Worm (Caenorhabditis elegans): Measurements from ENCODE around the gene R11D1.10.

The R11D1.10 gene

ce11 chrV:12728062-12728665 lies 1.2 kb upstream of the R11D1.10 start, which contains the start of the genes rpl-28 and mrpl-49 (continued):
- TF ChIP-seq sox-4 (tag; optimal IDR thresholded peaks at IDR 0.05) (no peak), fkh-10 (GFP tag; optimal IDR thresholded peaks at IDR 0.05) (no peak), C08G9.2 (tag; optimal IDR thresholded peaks at IDR 0.05) (no peak), nhr-11 (tag; optimal IDR thresholded peaks at IDR 0.05) (no peak), elt-4 (tag; optimal IDR thresholded peaks at IDR 0.05) (no peak), K09A11.1 (tag; optimal IDR thresholded peaks at IDR 0.05; ENCODE audit: insufficient read depth) (no peak), madf-2 (tag; optimal IDR thresholded peaks at IDR 0.05) (no peak), ceh-6 (GFP tag; optimal IDR thresholded peaks at IDR 0.05) (no peak), ama-1 (optimal IDR thresholded peaks at IDR 0.05) (no peak), gmeb-2 (tag; optimal IDR thresholded peaks at IDR 0.05) (no peak), ceh-24 (tag; optimal IDR thresholded peaks at IDR 0.05) (no peak), ceh-48 (tag; optimal IDR thresholded peaks at IDR 0.05) (no peak), ceh-9 (tag; optimal IDR thresholded peaks at IDR 0.05) (no peak), rnt-1 (tag; optimal IDR thresholded peaks at IDR 0.05) (no peak), ceh-30 (tag; optimal IDR thresholded peaks at IDR 0.05) (no peak), ceh-22 (tag; optimal IDR thresholded peaks at IDR 0.05) (no peak), nfya-1 (tag; optimal IDR thresholded peaks at IDR 0.05) (peak; percentile 76), sdc-2 (tag; optimal IDR thresholded peaks at IDR 0.05) (no peak), che-1 (tag; optimal IDR thresholded peaks at IDR 0.05) (no peak), unc-42 (tag; optimal IDR thresholded peaks at IDR 0.05) (peak; percentile 84), ceh-34 (tag; optimal IDR thresholded peaks at IDR 0.05) (peak; percentile 16), pha-2 (tag; optimal IDR thresholded peaks at IDR 0.05) (no peak), ztf-16 (tag; optimal IDR thresholded peaks at IDR 0.05) (no peak)

DNA sequence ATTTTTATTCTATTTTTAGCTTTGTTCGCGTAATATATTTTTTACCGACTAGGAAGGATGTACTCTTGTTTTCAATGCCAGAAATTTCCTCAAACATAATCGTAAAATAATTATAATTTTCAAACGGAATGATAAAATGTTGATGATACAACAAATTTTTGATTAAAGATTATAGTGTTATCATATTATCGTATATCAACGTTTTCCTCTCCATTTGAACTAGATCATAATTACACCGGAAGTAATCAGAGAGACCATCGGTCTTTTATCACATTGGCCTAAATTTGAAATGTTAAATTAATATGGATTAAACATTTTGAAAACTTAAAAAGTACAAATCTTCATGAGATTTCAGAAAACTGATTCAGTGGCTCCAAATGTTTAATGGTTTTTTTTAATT lies 3.4 kb downstream of the R11D1.10 start:
- TF ChIP-seq npax-4 (tag; optimal IDR thresholded peaks at IDR 0.05) (no peak), elt-2 (tag; optimal IDR thresholded peaks at IDR 0.05) (peak; percentile 80), rnt-1 (tag; optimal IDR thresholded peaks at IDR 0.05) (no peak), ceh-9 (tag; optimal IDR thresholded peaks at IDR 0.05) (no peak)

DNA sequence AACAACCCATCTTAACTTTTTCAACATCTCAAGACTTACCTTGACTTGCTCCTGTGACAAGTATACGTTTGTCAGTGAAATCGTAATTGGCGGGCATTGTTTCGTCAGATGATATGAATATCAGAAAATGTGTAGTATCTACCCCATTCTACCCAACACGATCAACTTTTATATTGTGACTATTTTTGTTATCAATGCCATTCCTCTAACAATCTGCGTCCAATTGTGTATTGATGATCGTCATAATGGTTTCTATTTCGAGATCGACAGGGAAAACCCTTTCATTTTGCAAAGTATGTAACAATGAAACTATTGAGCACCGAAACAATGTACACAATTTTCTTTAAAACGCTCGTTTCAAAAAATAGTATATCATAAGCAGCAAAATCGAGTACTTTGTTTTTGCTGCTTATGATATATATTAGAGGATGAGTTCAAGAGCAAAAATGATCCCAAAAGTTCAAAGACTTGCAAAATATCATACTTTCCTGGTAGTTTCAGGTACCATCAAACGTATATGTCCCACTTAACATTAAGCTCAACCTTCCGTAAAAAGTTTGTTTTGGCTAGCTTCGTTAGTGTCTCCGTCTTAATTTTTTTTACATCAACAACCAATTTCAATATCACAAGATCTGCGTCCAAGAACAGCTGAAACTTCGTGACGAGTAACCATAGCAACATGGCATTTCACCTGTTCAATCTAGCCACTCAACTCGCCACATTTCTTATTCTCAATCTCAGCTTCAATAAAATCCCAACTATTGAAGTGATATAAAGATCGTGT lies 4.3 kb downstream of the R11D1.10 start, which contains the start of the genes dhs-21 and xbx-9:
Gene dhs-21 (minus strand): TSS at position 181 of the 784 bp plus-strand sequence.
Gene xbx-9 (plus strand): TSS at position 734 of the 784 bp plus-strand sequence.
- TF ChIP-seq ceh-45 (GFP tag; IDR thresholded peaks at IDR 0.05) = no peak
- no peak for TF ChIP-seq fax-1 (tag; optimal IDR thresholded peaks at IDR 0.05)
- peak; percentile 62 for TF ChIP-seq elt-2 (tag; optimal IDR thresholded peaks at IDR 0.05)
- no peak for TF ChIP-seq ceh-24 (tag; optimal IDR thresholded peaks at IDR 0.05)

DNA sequence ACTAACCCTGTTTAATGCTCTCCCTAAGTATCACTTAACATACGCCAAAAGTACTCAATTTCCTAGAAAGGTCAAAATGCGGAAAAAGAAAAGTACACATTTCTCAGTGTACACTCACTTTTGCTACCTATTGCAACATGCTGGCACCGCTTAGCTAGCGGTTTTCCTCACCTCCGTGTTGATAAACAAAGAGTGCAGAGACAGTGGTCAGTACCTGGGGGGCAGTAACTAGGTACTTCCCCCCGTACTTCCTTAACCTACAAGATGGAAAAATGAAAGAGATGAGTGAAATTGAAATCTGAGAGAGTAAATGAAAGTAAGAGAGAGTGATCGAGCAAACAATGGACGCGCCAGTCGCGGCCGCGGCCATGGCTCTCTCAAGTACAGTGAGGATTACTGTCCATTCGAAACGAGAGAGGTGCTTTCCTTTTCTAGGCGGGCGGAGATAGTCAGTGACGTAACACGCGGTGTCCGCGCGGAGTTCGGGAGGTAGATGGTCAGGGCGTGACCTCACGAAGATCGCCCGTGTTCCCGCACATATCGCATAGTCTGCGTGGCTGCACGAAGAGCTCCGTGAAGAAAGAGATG lies 6.9 kb downstream of the R11D1.10 start, which contains the start of gene cky-1:
Gene cky-1 (plus strand): TSS at position 538 of the 588 bp plus-strand sequence.
- TF ChIP-seq dve-1 (tag; optimal IDR thresholded peaks at IDR 0.05) (no peak), ahr-1 (tag; optimal IDR thresholded peaks at IDR 0.05) (no peak), tbx-2 (tag; optimal IDR thresholded peaks at IDR 0.05) (peak; percentile 35), ceh-2 (tag; optimal IDR thresholded peaks at IDR 0.05) (no peak), tbx-7 (tag; optimal IDR thresholded peaks at IDR 0.05) (no peak), hlh-15 (tag; optimal IDR thresholded peaks at IDR 0.05) (no peak), ama-1 (optimal IDR thresholded peaks at IDR 0.05) (no peak), ztf-16 (tag; optimal IDR thresholded peaks at IDR 0.05) (no peak)
